Worm (Caenorhabditis elegans) whole organism, L1 larva: ENCODE measurements around the gene B0285.6.
A peak's percentile ranks its signal among the peaks of the same experiment; 100 is the strongest.

Experiments used
- C04F5.9 ChIP-seq: sonication (generic microtip); optimal IDR thresholded peaks from 2 replicates; lab custom pipeline; 2016; ENCODE audit warnings: missing genetic modification characterization, missing compliant biosample characterization
- C16A3.4 ChIP-seq: fragments of 150-350 bp; optimal IDR thresholded peaks from 2 replicates; lab custom pipeline; 2014; ENCODE audit warnings: missing biosample characterization, missing genetic modification characterization
- Y116A8C.19 ChIP-seq: sonication (generic microtip); optimal IDR thresholded peaks from 2 replicates; lab custom pipeline; 2016; ENCODE audit warnings: missing compliant biosample characterization, missing genetic modification characterization, borderline replicate concordance
- aha-1 ChIP-seq: fragments of 150-350 bp; optimal IDR thresholded peaks from 2 replicates; lab custom pipeline; 2014; ENCODE audit warnings: missing biosample characterization, missing genetic modification characterization
- alr-1 ChIP-seq: fragments of 200-800 bp; sonication (Bioruptor generic); optimal IDR thresholded peaks from 2 replicates; lab custom pipeline; 2018; ENCODE audit warnings: borderline replicate concordance, mild to moderate bottlenecking, missing genetic modification characterization, missing compliant biosample characterization
- aly-2 ChIP-seq: fragments of 150-350 bp; optimal IDR thresholded peaks from 2 replicates; lab custom pipeline; 2014; ENCODE audit warnings: missing biosample characterization, missing genetic modification characterization
- blmp-1 ChIP-seq: fragments of 150-350 bp; optimal IDR thresholded peaks from 2 replicates; lab custom pipeline; 2014; ENCODE audit warnings: missing biosample characterization, missing genetic modification characterization
- ceh-63 ChIP-seq: fragments of 200-800 bp; sonication (Bioruptor generic); optimal IDR thresholded peaks from 2 replicates; lab custom pipeline; 2018; ENCODE audit warnings: mild to moderate bottlenecking, missing genetic modification characterization, missing compliant biosample characterization
- ceh-82 ChIP-seq, 3 experiments: fragments of 150-350 bp in 1 of 3; sonication (generic microtip) in 2 of 3; optimal IDR thresholded peaks; 2 replicates each; lab custom pipeline; 2014 to 2017; ENCODE audit warnings: missing biosample characterization in 3 of 3, missing genetic modification characterization in 3 of 3
- ceh-90 ChIP-seq: sonication (generic microtip); optimal IDR thresholded peaks from 2 replicates; lab custom pipeline; 2016; ENCODE audit warnings: missing genetic modification characterization, missing compliant biosample characterization
- ces-1 ChIP-seq: fragments of 150-350 bp; optimal IDR thresholded peaks from 2 replicates; lab custom pipeline; 2014; ENCODE audit warnings: missing biosample characterization, missing genetic modification reagents, missing genetic modification characterization
- dpl-1 ChIP-seq, 3 experiments: fragments of 150-350 bp in 2 of 3; sonication (generic microtip) in 1 of 3; optimal IDR thresholded peaks; 2 replicates each; lab custom pipeline; 2014 to 2017; ENCODE audit warnings: missing biosample characterization in 3 of 3, missing genetic modification characterization in 3 of 3, missing genetic modification reagents in 3 of 3
- dsc-1 ChIP-seq: sonication (generic microtip); optimal IDR thresholded peaks from 2 replicates; lab custom pipeline; 2016; ENCODE audit warnings: mild to moderate bottlenecking, missing genetic modification characterization, missing compliant biosample characterization
- efl-1 ChIP-seq, 4 experiments: fragments of 150-350 bp; optimal IDR thresholded peaks in 3 of 4; peaks in 1 of 4; 1 replicate in 1 of 4; 2 replicates in 3 of 4; lab custom pipeline; 2014; ENCODE audit warnings: missing biosample characterization in 2 of 4, missing genetic modification characterization in 2 of 4, missing genetic modification reagents in 2 of 4
- egl-27 ChIP-seq, 2 experiments: fragments of 150-350 bp in 1 of 2; sonication (generic microtip); optimal IDR thresholded peaks; 3 replicates each; lab custom pipeline; 2017 to 2018; ENCODE audit warnings: missing biosample characterization in 2 of 2, missing genetic modification characterization in 2 of 2, missing genetic modification reagents in 2 of 2
- ets-5 ChIP-seq: fragments of 200-800 bp; sonication (Bioruptor generic); IDR thresholded peaks from 2 replicates; pipeline ENCODE4 v1.3.6; 2022; ENCODE audit warnings: missing genetic modification characterization, missing compliant biosample characterization
- fkh-4 ChIP-seq: sonication (generic microtip); optimal IDR thresholded peaks from 2 replicates; lab custom pipeline; 2016; ENCODE audit warnings: missing compliant biosample characterization, missing genetic modification characterization, borderline replicate concordance
- fkh-8 ChIP-seq: sonication (generic microtip); optimal IDR thresholded peaks from 2 replicates; lab custom pipeline; 2016; ENCODE audit warnings: mild to moderate bottlenecking, missing genetic modification characterization, missing compliant biosample characterization
- fos-1 ChIP-seq: fragments of 150-350 bp; optimal IDR thresholded peaks from 2 replicates; lab custom pipeline; 2014; ENCODE audit warnings: missing biosample characterization, missing genetic modification characterization
- grh-1 ChIP-seq: fragments of 200-800 bp; sonication (Bioruptor generic); IDR thresholded peaks from 2 replicates; pipeline ENCODE4 v1.3.6; 2022; ENCODE audit warnings: missing genetic modification reagents, missing genetic modification characterization, missing compliant biosample characterization
- hlh-17 ChIP-seq: fragments of 200-800 bp; sonication (Bioruptor generic); optimal IDR thresholded peaks from 2 replicates; lab custom pipeline; 2018; ENCODE audit warnings: missing genetic modification characterization, mild to moderate bottlenecking, missing compliant biosample characterization, moderate library complexity, borderline replicate concordance
- hlh-4 ChIP-seq: sonication (generic microtip); optimal IDR thresholded peaks from 2 replicates; lab custom pipeline; 2016; ENCODE audit warnings: mild to moderate bottlenecking, missing genetic modification characterization, missing compliant biosample characterization
- irx-1 ChIP-seq: sonication (generic microtip); optimal IDR thresholded peaks from 2 replicates; lab custom pipeline; 2016; ENCODE audit warnings: missing genetic modification characterization, missing compliant biosample characterization
- jun-1 ChIP-seq: fragments of 150-350 bp; optimal IDR thresholded peaks from 2 replicates; lab custom pipeline; 2014; ENCODE audit warnings: missing biosample characterization, missing genetic modification reagents, missing genetic modification characterization
- lin-13 ChIP-seq: fragments of 150-350 bp; optimal IDR thresholded peaks from 2 replicates; lab custom pipeline; 2014; ENCODE audit warnings: missing biosample characterization, missing genetic modification reagents, missing genetic modification characterization
- lin-14 ChIP-seq: fragments of 200-800 bp; sonication (Bioruptor generic); optimal IDR thresholded peaks from 2 replicates; lab custom pipeline; 2018; ENCODE audit warnings: mild to moderate bottlenecking, missing genetic modification characterization, moderate library complexity, missing compliant biosample characterization
- lin-15B ChIP-seq: fragments of 150-350 bp; sonication (generic microtip); optimal IDR thresholded peaks from 3 replicates; lab custom pipeline; 2014; ENCODE audit warnings: missing biosample characterization, missing genetic modification characterization
- lsy-2 ChIP-seq, 2 experiments: fragments of 150-350 bp; optimal IDR thresholded peaks; 2 replicates each; lab custom pipeline; 2014; ENCODE audit warnings: missing biosample characterization in 2 of 2, missing genetic modification characterization in 2 of 2
- nhr-11 ChIP-seq: fragments of 150-350 bp; optimal IDR thresholded peaks from 2 replicates; lab custom pipeline; 2014; ENCODE audit warnings: missing biosample characterization, missing genetic modification characterization
- nhr-19 ChIP-seq: fragments of 200-800 bp; sonication (Bioruptor generic); conservative IDR thresholded peaks from 2 replicates; pipeline ENCODE4 v1.3.6; 2022; ENCODE audit warnings: missing genetic modification characterization, missing compliant biosample characterization
- nhr-20 ChIP-seq: sonication (generic microtip); optimal IDR thresholded peaks from 2 replicates; lab custom pipeline; 2016; ENCODE audit warnings: mild to moderate bottlenecking, missing genetic modification characterization, missing compliant biosample characterization
- nhr-237 ChIP-seq: fragments of 150-350 bp; optimal IDR thresholded peaks from 2 replicates; lab custom pipeline; 2014; ENCODE audit warnings: missing biosample characterization, missing genetic modification characterization
- nhr-47 ChIP-seq: sonication (generic microtip); optimal IDR thresholded peaks from 2 replicates; lab custom pipeline; 2016; ENCODE audit warnings: mild to moderate bottlenecking, missing genetic modification characterization, moderate library complexity, missing compliant biosample characterization
- nhr-71 ChIP-seq: sonication (generic microtip); optimal IDR thresholded peaks from 2 replicates; lab custom pipeline; 2016; ENCODE audit warnings: mild to moderate bottlenecking, missing genetic modification characterization, moderate library complexity, missing compliant biosample characterization
- nhr-85 ChIP-seq: sonication (generic microtip); peaks from one replicate; lab custom pipeline; 2016; ENCODE audit warnings: missing genetic modification characterization, inconsistent platforms, missing compliant biosample characterization
- nhr-90 ChIP-seq: sonication (generic microtip); optimal IDR thresholded peaks from 2 replicates; lab custom pipeline; 2016; ENCODE audit warnings: mild to moderate bottlenecking, missing genetic modification characterization, missing compliant biosample characterization; ENCODE audit not compliant: poor library complexity
- pag-3 ChIP-seq: sonication (generic microtip); optimal IDR thresholded peaks from 2 replicates; lab custom pipeline; 2017; ENCODE audit warnings: missing genetic modification characterization, mild to moderate bottlenecking, missing compliant biosample characterization, antibody characterized with exemption, borderline replicate concordance; ENCODE audit not compliant: insufficient read depth
- skn-1 ChIP-seq: fragments of 150-350 bp; optimal IDR thresholded peaks from 2 replicates; lab custom pipeline; 2014; ENCODE audit warnings: missing biosample characterization, missing genetic modification characterization
- snpc-4 ChIP-seq: fragments of 150-350 bp; optimal IDR thresholded peaks from 2 replicates; lab custom pipeline; 2014; ENCODE audit warnings: missing biosample characterization, missing genetic modification characterization
- snu-23 ChIP-seq: sonication (generic microtip); optimal IDR thresholded peaks from 2 replicates; lab custom pipeline; 2016; ENCODE audit warnings: missing genetic modification characterization, missing compliant biosample characterization
- sox-4 ChIP-seq: sonication (generic microtip); optimal IDR thresholded peaks from 2 replicates; lab custom pipeline; 2016; ENCODE audit warnings: missing genetic modification characterization, missing compliant biosample characterization
- sup-37 ChIP-seq: fragments of 200-800 bp; sonication (Bioruptor generic); optimal IDR thresholded peaks from 2 replicates; lab custom pipeline; 2018; ENCODE audit warnings: mild to moderate bottlenecking, missing genetic modification characterization, missing compliant biosample characterization
- swsn-7 ChIP-seq: sonication (generic microtip); optimal IDR thresholded peaks from 2 replicates; lab custom pipeline; 2016; ENCODE audit warnings: missing genetic modification characterization, missing compliant biosample characterization
- tbx-2 ChIP-seq: sonication (generic microtip); optimal IDR thresholded peaks from 2 replicates; lab custom pipeline; 2016; ENCODE audit warnings: missing genetic modification characterization, missing compliant biosample characterization
- unc-30 ChIP-seq: sonication (generic microtip); optimal IDR thresholded peaks from 2 replicates; lab custom pipeline; 2017; ENCODE audit warnings: missing biosample characterization, missing genetic modification characterization
- unc-62 ChIP-seq: fragments of 150-350 bp; optimal IDR thresholded peaks from 2 replicates; lab custom pipeline; 2014; ENCODE audit warnings: missing biosample characterization, missing genetic modification reagents, missing genetic modification characterization
- xbp-1 ChIP-seq: sonication (generic microtip); optimal IDR thresholded peaks from 2 replicates; lab custom pipeline; 2016; ENCODE audit warnings: missing genetic modification characterization, missing compliant biosample characterization
- zag-1 ChIP-seq: fragments of 150-350 bp; optimal IDR thresholded peaks from 2 replicates; lab custom pipeline; 2014; ENCODE audit warnings: missing biosample characterization, missing genetic modification characterization
- zip-4 ChIP-seq: fragments of 200-800 bp; sonication (Bioruptor generic); optimal IDR thresholded peaks from 2 replicates; lab custom pipeline; 2018; ENCODE audit warnings: mild to moderate bottlenecking, missing genetic modification characterization, moderate library complexity, missing compliant biosample characterization
- ztf-11 ChIP-seq, 2 experiments: sonication (generic microtip); optimal IDR thresholded peaks; 2 replicates each; lab custom pipeline; 2016 to 2017; ENCODE audit warnings: missing genetic modification characterization in 2 of 2, missing biosample characterization in 1 of 2, missing compliant biosample characterization in 1 of 2
- ztf-4 ChIP-seq: fragments of 150-350 bp; optimal IDR thresholded peaks from 2 replicates; lab custom pipeline; 2014; ENCODE audit warnings: missing biosample characterization, missing genetic modification characterization

The B0285.6 gene

ce11 chrIII:4332543-4333042 lies 17.3 kb upstream of the B0285.6 start, which contains the start of gene cdk-12 (continued):
- no peak for TF ChIP-seq alr-1
- TF ChIP-seq dpl-1 (GFP tag; optimal IDR thresholded peaks at IDR 0.05; lab: Kevin White, UChicago): peak; percentile 34 to 62 (median 36)
- TF ChIP-seq ets-5 (GFP tag; lab: Robert Waterston, UW): no peak
- TF ChIP-seq lin-13 (GFP tag; lab: Kevin White, UChicago): no peak
- no peak for TF ChIP-seq nhr-237 (tag; lab: Kevin White, UChicago)
- TF ChIP-seq lsy-2 (tag; optimal IDR thresholded peaks at IDR 0.05; lab: Kevin White, UChicago): peak; percentile 62 to 72
- no peak for TF ChIP-seq grh-1 (GFP tag; lab: Robert Waterston, UW)
- no peak for TF ChIP-seq hlh-17 (GFP tag; lab: Kevin White, UChicago)
- TF ChIP-seq tbx-2 (tag; lab: Kevin White, UChicago): peak; percentile 28
- no peak for TF ChIP-seq ceh-63 (GFP tag; lab: Kevin White, UChicago)
- no peak for TF ChIP-seq aly-2 (tag; lab: Kevin White, UChicago)
- TF ChIP-seq snpc-4 (tag; lab: Kevin White, UChicago): peak; percentile 20
- TF ChIP-seq zag-1 (tag; lab: Kevin White, UChicago): no peak
- TF ChIP-seq lin-14 (GFP tag; lab: Kevin White, UChicago): peak; percentile 57
- TF ChIP-seq unc-62 (GFP tag; lab: Kevin White, UChicago): no peak
- no peak for TF ChIP-seq sup-37
- TF ChIP-seq egl-27 (tag; optimal IDR thresholded peaks at IDR 0.05; lab: Kevin White, UChicago): no peak
- peak; percentile 29 for TF ChIP-seq nhr-19 (GFP tag; lab: Robert Waterston, UW)
- no peak for TF ChIP-seq hlh-4
- peak; percentile 6 for TF ChIP-seq irx-1 (tag; lab: Kevin White, UChicago)
- TF ChIP-seq ces-1 (GFP tag; lab: Kevin White, UChicago): no peak
- TF ChIP-seq skn-1: peak; percentile 66
- TF ChIP-seq fkh-4 (tag; lab: Kevin White, UChicago): no peak
- no peak for TF ChIP-seq jun-1 (tag; lab: Kevin White, UChicago)
- peak in 1 of 3 experiments; percentile 56 for TF ChIP-seq ceh-82 (tag; optimal IDR thresholded peaks at IDR 0.05; lab: Kevin White, UChicago)
- no peak for TF ChIP-seq aha-1 (tag; lab: Kevin White, UChicago)
- no peak for TF ChIP-seq zip-4 (GFP tag; lab: Kevin White, UChicago)
- TF ChIP-seq unc-30 (tag; lab: Kevin White, UChicago): no peak
- TF ChIP-seq xbp-1 (tag; lab: Kevin White, UChicago): peak; percentile 53
- TF ChIP-seq C04F5.9 (tag; lab: Kevin White, UChicago): no peak
- TF ChIP-seq efl-1 (optimal IDR thresholded peaks at IDR 0.05; lab: Kevin White, UChicago): peak; percentile 39 to 57
- peak; percentile 51 to 94 for TF ChIP-seq efl-1 (GFP tag; optimal IDR thresholded peaks at IDR 0.05 in 1 of 2; lab: Kevin White, UChicago)
- TF ChIP-seq nhr-20 (tag; lab: Kevin White, UChicago): peak; percentile 34
- peak; percentile 35 for TF ChIP-seq nhr-90 (tag; lab: Kevin White, UChicago)
- no peak for TF ChIP-seq ceh-90 (tag; lab: Kevin White, UChicago)
- peak; percentile 19 for TF ChIP-seq dsc-1 (tag; lab: Kevin White, UChicago)
- peak; percentile 35 for TF ChIP-seq C16A3.4
- TF ChIP-seq fos-1 (tag; lab: Kevin White, UChicago): no peak
- TF ChIP-seq lin-15B (tag; lab: Kevin White, UChicago): no peak
- TF ChIP-seq nhr-11 (tag; lab: Kevin White, UChicago): no peak
- TF ChIP-seq nhr-71: peak; percentile 66
- TF ChIP-seq, all 84 proteins: peak for 27

- no peak for TF ChIP-seq pag-3
- no peak for TF ChIP-seq Y116A8C.19 (tag; lab: Kevin White, UChicago)
- no peak for TF ChIP-seq sox-4 (tag; lab: Kevin White, UChicago)
- TF ChIP-seq nhr-85: no peak
- TF ChIP-seq xbp-1 (tag; lab: Kevin White, UChicago): peak; percentile 9
- TF ChIP-seq nhr-47 (tag; lab: Kevin White, UChicago): peak; percentile 40
- peak; percentile 31 for TF ChIP-seq swsn-7 (tag; lab: Kevin White, UChicago)
- peak; percentile 25 for TF ChIP-seq snu-23 (GFP tag; lab: Kevin White, UChicago)
- TF ChIP-seq fkh-8 (tag; lab: Kevin White, UChicago): peak; percentile 66
- peak in 1 of 3 experiments; percentile 8 for TF ChIP-seq dpl-1 (GFP tag; optimal IDR thresholded peaks at IDR 0.05; lab: Kevin White, UChicago)
- TF ChIP-seq ztf-11 (tag; optimal IDR thresholded peaks at IDR 0.05; lab: Kevin White, UChicago): peak in 1 of 2 experiments; percentile 25
- TF ChIP-seq lsy-2 (tag; optimal IDR thresholded peaks at IDR 0.05; lab: Kevin White, UChicago): peak in 1 of 2 experiments; percentile 46
- no peak for TF ChIP-seq dsc-1 (tag; lab: Kevin White, UChicago)
- TF ChIP-seq ztf-4 (tag; lab: Kevin White, UChicago): no peak
- TF ChIP-seq unc-30 (tag; lab: Kevin White, UChicago): no peak
- TF ChIP-seq ceh-63 (GFP tag; lab: Kevin White, UChicago): no peak
- TF ChIP-seq blmp-1 (tag; lab: Kevin White, UChicago): peak; percentile 7
These were observed 14.3 kb upstream of the B0285.6 start for ce11 chrIII:4335614-4336013.
